Fruit fly (Drosophila melanogaster): ENCODE results near the gene eIF3a.

Gene eIF3a

DNA sequence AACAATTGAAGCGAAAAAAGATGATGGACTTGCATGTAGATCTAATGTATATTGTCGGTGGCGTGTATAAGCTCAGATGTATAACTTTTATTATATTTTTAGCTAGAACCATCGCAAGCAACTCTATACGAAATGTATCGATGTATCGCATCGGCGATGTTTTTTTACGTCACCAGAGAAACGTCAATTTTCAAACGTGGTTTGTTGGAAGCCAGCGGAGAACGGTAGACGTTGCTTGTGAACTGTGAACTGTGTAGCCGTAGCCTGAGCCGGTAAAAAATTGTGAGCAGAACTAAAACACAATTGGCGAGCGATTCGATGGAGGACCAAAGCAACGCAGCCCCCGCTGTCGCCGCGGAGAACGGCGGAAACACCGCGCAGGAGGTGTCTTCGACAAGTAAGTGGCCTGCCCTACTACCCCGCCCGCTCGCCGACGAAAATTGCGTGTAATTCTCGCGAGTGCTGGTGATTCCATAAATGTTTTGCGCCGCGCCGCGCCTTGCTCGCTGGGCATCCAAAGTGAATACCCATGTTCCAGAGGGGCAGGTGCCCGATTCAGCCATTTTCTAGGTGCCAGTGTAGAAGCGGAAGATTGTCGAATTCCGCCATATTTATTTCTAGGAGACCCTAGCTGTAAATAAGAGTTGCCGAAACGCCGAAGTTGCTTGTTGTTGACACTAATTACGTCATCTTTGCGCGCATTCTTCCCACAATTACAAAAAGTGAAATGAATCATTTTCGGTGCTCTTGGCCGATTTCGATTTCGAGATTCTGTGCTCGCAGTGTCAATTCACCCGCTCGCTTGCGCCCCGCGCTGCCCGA is 30.6 kb downstream of the eIF3a start, which contains the start of gene lost (continued):
- TF ChIP-seq CG17802 (tag; optimal IDR thresholded peaks at IDR 0.05) (peak; percentile 82), CG6689 (GFP tag; IDR thresholded peaks at IDR 0.05) (peak; percentile 38; the same call in 1 of the 2 replicates), bab2 (GFP tag; optimal IDR thresholded peaks at IDR 0.05) (peak; percentile 0), CG18262 (tag; optimal IDR thresholded peaks at IDR 0.05) (peak; percentile 32), danr (GFP tag; IDR thresholded peaks at IDR 0.05) (no peak), sug (tag; optimal IDR thresholded peaks at IDR 0.05) (peak; percentile 53), CG8765 (GFP tag; IDR thresholded peaks at IDR 0.05) (no peak), hb (GFP tag; IDR thresholded peaks at IDR 0.05; ENCODE audit: partially characterized antibody) (peak; percentile 98), ken (GFP tag; IDR thresholded peaks at IDR 0.05) (peak; percentile 47; the same call in 1 of the 3 replicates), trem (tag; optimal IDR thresholded peaks at IDR 0.05) (peak; percentile 66), lilli (GFP tag; optimal IDR thresholded peaks at IDR 0.05) (peak; percentile 36), CG15479 (GFP tag; optimal IDR thresholded peaks at IDR 0.05) (peak; percentile 4), eve (GFP tag; optimal IDR thresholded peaks at IDR 0.05) (peak in 1 of 2 experiments; percentile 14), CG18011 (GFP tag; optimal IDR thresholded peaks at IDR 0.05) (peak; percentile 94), CG10959 (GFP tag; IDR thresholded peaks at IDR 0.05) (no peak), CG9797 (GFP tag; optimal IDR thresholded peaks at IDR 0.05) (peak; percentile 44), MESR4 (GFP tag; optimal IDR thresholded peaks at IDR 0.05) (peak; percentile 79), CG42726 (GFP tag; IDR thresholded peaks at IDR 0.05; ENCODE audit: partially characterized antibody) (peak; percentile 99), Usf (GFP tag; optimal IDR thresholded peaks at IDR 0.05) (no peak), otp (GFP tag; IDR thresholded peaks at IDR 0.05) (peak; percentile 43; the same call in 1 of the 3 replicates), CG10209 (GFP tag; optimal IDR thresholded peaks at IDR 0.05) (no peak), HLH4C (GFP tag; IDR thresholded peaks at IDR 0.05; ENCODE audit: partially characterized antibody) (peak; percentile 96), CG4617 (GFP tag; optimal IDR thresholded peaks at IDR 0.05; ENCODE audit: borderline replicate concordance) (peak; percentile 28), fu2 (GFP tag; optimal IDR thresholded peaks at IDR 0.05) (peak; percentile 22), ssp (GFP tag; IDR thresholded peaks at IDR 0.05) (peak; percentile 89), CG7928 (GFP tag; optimal IDR thresholded peaks at IDR 0.05) (peak; percentile 28), CG8290 (GFP tag; optimal IDR thresholded peaks at IDR 0.05) (no peak), CG8290 (tag; optimal IDR thresholded peaks at IDR 0.05) (peak; percentile 41 to 71), CG33557 (GFP tag; optimal IDR thresholded peaks at IDR 0.05) (no peak), caup (GFP tag; optimal IDR thresholded peaks at IDR 0.05; ENCODE audit: severe bottlenecking) (peak; percentile 44), dm (GFP tag; optimal IDR thresholded peaks at IDR 0.05) (peak; percentile 85), HLH3B (GFP tag; IDR thresholded peaks at IDR 0.05) (no peak), dmrt99B (tag; optimal IDR thresholded peaks at IDR 0.05) (no peak), CG3838 (GFP tag; optimal IDR thresholded peaks at IDR 0.05) (no peak), CG16863 (GFP tag; optimal IDR thresholded peaks at IDR 0.05) (peak; percentile 17), mld (GFP tag; IDR thresholded peaks at IDR 0.05; ENCODE audit: partially characterized antibody) (peak; percentile 98), CoRest (tag; optimal IDR thresholded peaks at IDR 0.05) (peak; percentile 55), Fer1 (GFP tag; optimal IDR thresholded peaks at IDR 0.05) (peak; percentile 34), wdn (GFP tag; IDR thresholded peaks at IDR 0.05) (peak; percentile 17; the same call in 1 of the 2 replicates), CG14710 (tag; optimal IDR thresholded peaks at IDR 0.05) (peak; percentile 54), Med (GFP tag) (peak; percentile 87), inv (GFP tag; IDR thresholded peaks at IDR 0.05; ENCODE audit: partially characterized antibody) (peak; percentile 99), CG12155 (GFP tag; optimal IDR thresholded peaks at IDR 0.05) (peak; percentile 27), Gug (GFP tag; IDR thresholded peaks at IDR 0.05) (peak; percentile 15; the same call in 2 of the 4 replicates), CG12391 (tag; optimal IDR thresholded peaks at IDR 0.05) (peak; percentile 58), CG16813 (GFP tag; IDR thresholded peaks at IDR 0.05; ENCODE audit: partially characterized antibody) (peak; percentile 98), Scr (GFP tag; IDR thresholded peaks at IDR 0.05; ENCODE audit: partially characterized antibody) (peak; percentile 98), trh (GFP tag; optimal IDR thresholded peaks at IDR 0.05) (no peak)

Data from whole organism, embryonic.